Worm (Caenorhabditis elegans) whole organism, L4 larva: ENCODE data around the gene gasr-8.
A peak's percentile ranks its signal among the peaks of the same experiment; 100 is the strongest.

Experiments used
- F44E2.7 ChIP-seq: fragments of 200-800 bp; sonication (Bioruptor generic); IDR thresholded peaks from 2 replicates; pipeline ENCODE4 v2.1.2; 2022; ENCODE audit warnings: missing genetic modification characterization, missing compliant biosample characterization
- T20F7.1 ChIP-seq: fragments of 200-800 bp; sonication (Bioruptor generic); optimal IDR thresholded peaks from 2 replicates; lab custom pipeline; 2018; ENCODE audit warnings: mild to moderate bottlenecking, missing genetic modification characterization, missing compliant biosample characterization
- Y105C5A.15 ChIP-seq: fragments of 200-800 bp; sonication (Bioruptor generic); IDR thresholded peaks from 2 replicates; pipeline ENCODE4 v1.3.6; 2022; ENCODE audit warnings: missing genetic modification characterization, missing compliant biosample characterization
- Y48G9A.11 ChIP-seq: fragments of 200-800 bp; sonication (Bioruptor generic); IDR thresholded peaks from 2 replicates; pipeline ENCODE4 v1.3.6; 2022; ENCODE audit warnings: missing genetic modification reagents, missing genetic modification characterization, missing compliant biosample characterization
- Y75B8A.6 ChIP-seq: fragments of 200-800 bp; sonication (Bioruptor generic); IDR thresholded peaks from 2 replicates; pipeline ENCODE4 v1.3.6; 2022; ENCODE audit warnings: missing genetic modification reagents, missing genetic modification characterization, missing compliant biosample characterization
- ZK546.5 ChIP-seq, 2 experiments: sonication (generic microtip); optimal IDR thresholded peaks; 2 replicates each; lab custom pipeline; 2017; ENCODE audit warnings: missing biosample characterization in 2 of 2, missing genetic modification characterization in 2 of 2
- aha-1 ChIP-seq: fragments of 150-350 bp; peaks from one replicate; lab custom pipeline; 2014; ENCODE audit warnings: missing biosample characterization, missing genetic modification characterization
- arid-1 ChIP-seq: fragments of 200-800 bp; sonication (Bioruptor generic); conservative IDR thresholded peaks from 2 replicates; pipeline ENCODE4 v1.3.6; 2022; ENCODE audit warnings: missing genetic modification reagents, missing genetic modification characterization, missing compliant biosample characterization
- attf-4 ChIP-seq: sonication (generic microtip); optimal IDR thresholded peaks from 3 replicates; lab custom pipeline; 2017; ENCODE audit warnings: missing biosample characterization, missing genetic modification characterization
- ceh-44 ChIP-seq: fragments of 200-800 bp; sonication (Bioruptor generic); IDR thresholded peaks from 2 replicates; pipeline ENCODE4 v1.3.6; 2022; ENCODE audit warnings: missing genetic modification reagents, missing genetic modification characterization, missing compliant biosample characterization
- ctbp-1 ChIP-seq: fragments of 200-800 bp; sonication (Bioruptor generic); IDR thresholded peaks from 2 replicates; pipeline ENCODE4 v1.3.6; 2022; ENCODE audit warnings: missing genetic modification reagents, missing genetic modification characterization, missing compliant biosample characterization
- daf-12 ChIP-seq: fragments of 150-350 bp; optimal IDR thresholded peaks from 2 replicates; lab custom pipeline; 2014; ENCODE audit warnings: missing biosample characterization, missing genetic modification reagents, missing genetic modification characterization
- daf-16 ChIP-seq, 3 experiments: sonication (generic microtip); optimal IDR thresholded peaks; 2 replicates each; lab custom pipeline; 2016 to 2017; ENCODE audit warnings: missing genetic modification characterization in 3 of 3, missing genetic modification reagents in 3 of 3, mild to moderate bottlenecking in 2 of 3, missing compliant biosample characterization in 2 of 3, missing biosample characterization in 1 of 3, moderate library complexity in 1 of 3
- daf-19 ChIP-seq: fragments of 200-800 bp; sonication (Bioruptor generic); conservative IDR thresholded peaks from 2 replicates; pipeline ENCODE4 v1.3.6; 2022; ENCODE audit warnings: missing genetic modification characterization, missing compliant biosample characterization
- daf-8 ChIP-seq: fragments of 200-800 bp; sonication (Bioruptor generic); IDR thresholded peaks from 2 replicates; pipeline ENCODE4 v1.3.6; 2022; ENCODE audit warnings: missing genetic modification characterization, missing compliant biosample characterization
- dmd-6 ChIP-seq: fragments of 200-800 bp; sonication (Bioruptor generic); IDR thresholded peaks from 2 replicates; pipeline ENCODE4 v1.3.6; 2022; ENCODE audit warnings: missing genetic modification reagents, missing genetic modification characterization, missing compliant biosample characterization
- dmd-8 ChIP-seq: fragments of 200-800 bp; sonication (Bioruptor generic); IDR thresholded peaks from 2 replicates; pipeline ENCODE4 v1.3.6; 2022; ENCODE audit warnings: missing genetic modification characterization, missing compliant biosample characterization
- dmd-9 ChIP-seq: fragments of 200-800 bp; sonication (Bioruptor generic); IDR thresholded peaks from 2 replicates; pipeline ENCODE4 v1.3.6; 2022; ENCODE audit warnings: missing genetic modification reagents, missing genetic modification characterization, missing compliant biosample characterization
- egl-27 ChIP-seq: sonication (generic microtip); optimal IDR thresholded peaks from 3 replicates; lab custom pipeline; 2017; ENCODE audit warnings: missing biosample characterization, missing genetic modification reagents, missing genetic modification characterization
- egl-43 ChIP-seq: fragments of 200-800 bp; sonication (Bioruptor generic); IDR thresholded peaks from 2 replicates; pipeline ENCODE4 v1.3.6; 2022; ENCODE audit warnings: missing genetic modification reagents, missing genetic modification characterization, missing compliant biosample characterization
- fos-1 ChIP-seq: fragments of 150-350 bp; optimal IDR thresholded peaks from 2 replicates; lab custom pipeline; 2014; ENCODE audit warnings: missing biosample characterization, missing genetic modification characterization
- hlh-11 ChIP-seq: fragments of 200-800 bp; sonication (Bioruptor generic); optimal IDR thresholded peaks from 2 replicates; lab custom pipeline; 2018; ENCODE audit warnings: mild to moderate bottlenecking, missing genetic modification characterization, missing compliant biosample characterization
- jun-1 ChIP-seq: fragments of 150-350 bp; optimal IDR thresholded peaks from 2 replicates; lab custom pipeline; 2014; ENCODE audit warnings: missing biosample characterization, missing genetic modification reagents, missing genetic modification characterization
- lim-7 ChIP-seq: fragments of 200-800 bp; sonication (Bioruptor generic); IDR thresholded peaks from 2 replicates; pipeline ENCODE4 v1.3.6; 2022; ENCODE audit warnings: missing genetic modification characterization, missing compliant biosample characterization
- lin-1 ChIP-seq: fragments of 200-800 bp; sonication (Bioruptor generic); IDR thresholded peaks from 2 replicates; pipeline ENCODE4 v1.3.6; 2022; ENCODE audit warnings: missing genetic modification reagents, missing genetic modification characterization, missing compliant biosample characterization
- lin-29 ChIP-seq: fragments of 200-800 bp; sonication (Bioruptor generic); IDR thresholded peaks from 2 replicates; pipeline ENCODE4 v1.3.6; 2022; ENCODE audit warnings: missing genetic modification reagents, missing genetic modification characterization, missing compliant biosample characterization
- lin-38 ChIP-seq: fragments of 200-800 bp; sonication (Bioruptor generic); IDR thresholded peaks from 2 replicates; pipeline ENCODE4 v1.3.6; 2022; ENCODE audit warnings: missing genetic modification reagents, missing genetic modification characterization, missing compliant biosample characterization
- lin-39 ChIP-seq: fragments of 150-350 bp; optimal IDR thresholded peaks from 2 replicates; lab custom pipeline; 2014; ENCODE audit warnings: missing biosample characterization, missing genetic modification reagents, missing genetic modification characterization
- madf-5 ChIP-seq, 2 experiments: fragments of 200-800 bp; sonication (Bioruptor generic); IDR thresholded peaks; 2 replicates each; pipeline ENCODE4 v1.3.6; 2022; ENCODE audit warnings: missing compliant biosample characterization in 2 of 2, missing genetic modification characterization in 2 of 2
- mdl-1 ChIP-seq, 2 experiments: fragments of 150-350 bp in 1 of 2; sonication (generic microtip) in 1 of 2; optimal IDR thresholded peaks; 2 replicates each; lab custom pipeline; 2014 to 2017; ENCODE audit warnings: missing biosample characterization in 2 of 2, missing genetic modification characterization in 2 of 2
- mdt-29 ChIP-seq: fragments of 200-800 bp; sonication (Bioruptor generic); IDR thresholded peaks from 2 replicates; pipeline ENCODE4 v1.3.6; 2022; ENCODE audit warnings: missing genetic modification reagents, missing genetic modification characterization, missing compliant biosample characterization
- mep-1 ChIP-seq: fragments of 150-350 bp; sonication (generic microtip); optimal IDR thresholded peaks from 3 replicates; lab custom pipeline; 2014; ENCODE audit warnings: missing biosample characterization, missing genetic modification characterization
- mes-2 ChIP-seq: sonication (generic microtip); optimal IDR thresholded peaks from 2 replicates; lab custom pipeline; 2016; ENCODE audit warnings: missing genotype, mild to moderate bottlenecking, missing genetic modification characterization, missing compliant biosample characterization; ENCODE audit not compliant: poor library complexity, severe bottlenecking
- mxl-2 ChIP-seq: fragments of 200-800 bp; sonication (Bioruptor generic); conservative IDR thresholded peaks from 2 replicates; pipeline ENCODE4 v1.3.6; 2022; ENCODE audit warnings: missing genetic modification reagents, missing genetic modification characterization, missing compliant biosample characterization
- nhr-102 ChIP-seq: sonication (generic microtip); optimal IDR thresholded peaks from 2 replicates; lab custom pipeline; 2016; ENCODE audit warnings: mild to moderate bottlenecking, missing genetic modification characterization, moderate library complexity, missing compliant biosample characterization
- nhr-42 ChIP-seq: fragments of 200-800 bp; sonication (Bioruptor generic); IDR thresholded peaks from 2 replicates; pipeline ENCODE4 v1.3.6; 2022; ENCODE audit warnings: missing genetic modification characterization, missing compliant biosample characterization
- nhr-48 ChIP-seq: sonication (generic microtip); optimal IDR thresholded peaks from 2 replicates; lab custom pipeline; 2016; ENCODE audit warnings: mild to moderate bottlenecking, missing genetic modification characterization, missing compliant biosample characterization
- nhr-6 ChIP-seq: fragments of 150-350 bp; optimal IDR thresholded peaks from 2 replicates; lab custom pipeline; 2014; ENCODE audit warnings: missing biosample characterization, missing genetic modification characterization
- nhr-76 ChIP-seq: fragments of 150-350 bp; optimal IDR thresholded peaks from 2 replicates; lab custom pipeline; 2014; ENCODE audit warnings: missing biosample characterization, missing genetic modification characterization
- sdz-12 ChIP-seq: fragments of 200-800 bp; sonication (Bioruptor generic); optimal IDR thresholded peaks from 2 replicates; lab custom pipeline; 2018; ENCODE audit warnings: mild to moderate bottlenecking, missing genetic modification characterization, missing compliant biosample characterization
- set-16 ChIP-seq: fragments of 200-800 bp; sonication (Bioruptor generic); IDR thresholded peaks from 2 replicates; pipeline ENCODE4 v1.3.6; 2022; ENCODE audit warnings: missing genetic modification reagents, missing genetic modification characterization, missing compliant biosample characterization
- snpc-1.2 ChIP-seq: fragments of 200-800 bp; sonication (Bioruptor generic); IDR thresholded peaks from 2 replicates; pipeline ENCODE4 v1.3.6; 2022; ENCODE audit warnings: missing genetic modification reagents, missing genetic modification characterization, missing compliant biosample characterization
- spr-3 ChIP-seq: fragments of 200-800 bp; sonication (Bioruptor generic); optimal IDR thresholded peaks from 2 replicates; lab custom pipeline; 2018; ENCODE audit warnings: mild to moderate bottlenecking, missing genetic modification characterization, missing compliant biosample characterization
- unc-130 ChIP-seq: sonication (generic microtip); optimal IDR thresholded peaks from 2 replicates; lab custom pipeline; 2016; ENCODE audit warnings: missing genetic modification reagents, missing genetic modification characterization, missing compliant biosample characterization
- unc-39 ChIP-seq: sonication (generic microtip); optimal IDR thresholded peaks from 2 replicates; lab custom pipeline; 2017; ENCODE audit warnings: missing biosample characterization, missing genetic modification characterization
- vab-7 ChIP-seq: fragments of 200-800 bp; sonication (Bioruptor generic); IDR thresholded peaks from 2 replicates; pipeline ENCODE4 v1.3.6; 2022; ENCODE audit warnings: missing genetic modification reagents, missing genetic modification characterization, missing compliant biosample characterization
- zfp-2 ChIP-seq: sonication (generic microtip); optimal IDR thresholded peaks from 2 replicates; lab custom pipeline; 2016; ENCODE audit warnings: mild to moderate bottlenecking, missing genetic modification characterization, missing compliant biosample characterization
- zfp-3 ChIP-seq: fragments of 200-800 bp; sonication (Bioruptor generic); conservative IDR thresholded peaks from 2 replicates; pipeline ENCODE4 v1.3.6; 2022; ENCODE audit warnings: missing genetic modification reagents, missing genetic modification characterization, missing compliant biosample characterization
- ztf-7 ChIP-seq: fragments of 150-350 bp; optimal IDR thresholded peaks from 2 replicates; lab custom pipeline; 2014; ENCODE audit warnings: missing biosample characterization, missing genetic modification characterization

gasr-8 gene

ce11 chrV:14689060-14689750 lies at the start of gene gasr-8:
TSS of gene gasr-8 (plus strand) at chrV:14689110.
- no peak for TF ChIP-seq nhr-48 (tag; lab: Kevin White, UChicago)
- peak; percentile 71 for TF ChIP-seq egl-43 (GFP tag; lab: Robert Waterston, UW)
- TF ChIP-seq sdz-12, result no peak
- TF ChIP-seq lin-29, result 0 out of 2 replicates have a peak, but pooled peaks have one; percentile 10
- TF ChIP-seq lin-39, result no peak
- TF ChIP-seq ceh-44 (GFP tag; lab: Robert Waterston, UW), result 0 out of 2 replicates have a peak, but pooled peaks have one; percentile 42
- 0 out of 2 replicates have a peak, but pooled peaks have one; percentile 3 for TF ChIP-seq mxl-2 (GFP tag; lab: Robert Waterston, UW)
- peak; percentile 1 for TF ChIP-seq hlh-11 (tag; lab: Kevin White, UChicago)
- TF ChIP-seq attf-4 (tag; lab: Kevin White, UChicago), result no peak
- TF ChIP-seq nhr-6, result peak; percentile 21
- TF ChIP-seq dmd-9 (GFP tag; lab: Robert Waterston, UW), result no peak
- TF ChIP-seq lin-1, result peak; percentile 69
- 0 out of 2 replicates have a peak, but pooled peaks have one; percentile 42 for TF ChIP-seq arid-1 (GFP tag; lab: Robert Waterston, UW)
- TF ChIP-seq vab-7 (GFP tag; lab: Robert Waterston, UW), result peak; percentile 51; the same call in 1 of the 2 replicates
- no peak for TF ChIP-seq mdt-29 (GFP tag; lab: Robert Waterston, UW)
- TF ChIP-seq egl-27, result no peak
- no peak for TF ChIP-seq nhr-42
- peak; percentile 39 for TF ChIP-seq dmd-6
- TF ChIP-seq aha-1 (tag; lab: Kevin White, UChicago), result peak; percentile 35
- TF ChIP-seq spr-3, result no peak
- no peak for TF ChIP-seq zfp-2 (tag; lab: Kevin White, UChicago)
- TF ChIP-seq T20F7.1 (GFP tag; lab: Kevin White, UChicago), result no peak
- peak; percentile 20 for TF ChIP-seq unc-130 (GFP tag; lab: Kevin White, UChicago)
- TF ChIP-seq mes-2 (tag; lab: Kevin White, UChicago), result peak; percentile 68
- no peak for TF ChIP-seq daf-8
- TF ChIP-seq Y75B8A.6 (GFP tag; lab: Robert Waterston, UW), result no peak
- no peak for TF ChIP-seq fos-1
- 0 out of 2 replicates have a peak, but pooled peaks have one; percentile 15 for TF ChIP-seq Y105C5A.15
- TF ChIP-seq snpc-1.2 (GFP tag; lab: Robert Waterston, UW), result no peak
- no peak for TF ChIP-seq ztf-7 (tag; lab: Kevin White, UChicago)
- peak; percentile 58 for TF ChIP-seq lin-38 (GFP tag; lab: Robert Waterston, UW)
- peak in 1 of 2 experiments; percentile 55; a peak in 1 of 4 replicates for TF ChIP-seq madf-5 (GFP tag; IDR thresholded peaks at IDR 0.05; lab: Robert Waterston, UW)
- no peak for TF ChIP-seq jun-1
- no peak for TF ChIP-seq unc-39
- TF ChIP-seq mep-1, result no peak
- no peak for TF ChIP-seq F44E2.7 (GFP tag; lab: Robert Waterston, UW)
- TF ChIP-seq dmd-8, result peak; percentile 72; the same call in 1 of the 2 replicates
- TF ChIP-seq nhr-76 (tag; lab: Kevin White, UChicago), result no peak
- TF ChIP-seq zfp-3, result 0 out of 2 replicates have a peak, but pooled peaks have one; percentile 52
- TF ChIP-seq daf-12 (tag; lab: Kevin White, UChicago), result no peak
- TF ChIP-seq mdl-1 (tag; optimal IDR thresholded peaks at IDR 0.05; lab: Kevin White, UChicago), result no peak
- TF ChIP-seq daf-16 (GFP tag; optimal IDR thresholded peaks at IDR 0.05; lab: Kevin White, UChicago), result no peak
- peak; percentile 38 for TF ChIP-seq daf-16 (tag; optimal IDR thresholded peaks at IDR 0.05; lab: Kevin White, UChicago)
- TF ChIP-seq ctbp-1 (GFP tag; lab: Robert Waterston, UW), result no peak
- peak; percentile 62; the same call in 1 of the 2 replicates for TF ChIP-seq lim-7 (GFP tag; lab: Robert Waterston, UW)
- peak; percentile 29; the same call in 1 of the 2 replicates for TF ChIP-seq Y48G9A.11 (GFP tag; lab: Robert Waterston, UW)
- TF ChIP-seq set-16 (GFP tag; lab: Robert Waterston, UW), result peak; percentile 4; the same call in 1 of the 2 replicates
- TF ChIP-seq daf-19 (GFP tag; lab: Robert Waterston, UW), result no peak
- peak; percentile 3 for TF ChIP-seq nhr-102 (tag; lab: Kevin White, UChicago)
- TF ChIP-seq ZK546.5 (tag; optimal IDR thresholded peaks at IDR 0.05; lab: Kevin White, UChicago), result no peak
